Fruit fly (Drosophila melanogaster) whole organism, adult: ENCODE measurements around the gene CG12672.

ENCODE experiments used
- CG33017 ChIP-seq: fragments of 200-800 bp; sonication (Bioruptor generic); optimal IDR thresholded peaks from 2 replicates; lab custom pipeline; 2018; ENCODE audit warnings: missing biosample characterization, mild to moderate bottlenecking, missing genetic modification characterization, moderate library complexity
- CG7101 ChIP-seq: fragments of 200-800 bp; sonication (Bioruptor generic); optimal IDR thresholded peaks from 2 replicates; lab custom pipeline; 2018; ENCODE audit warnings: missing biosample characterization, mild to moderate bottlenecking, missing genetic modification characterization, moderate library complexity
- Clk ChIP-seq: fragments of 200-800 bp; sonication (Bioruptor generic); optimal IDR thresholded peaks from 2 replicates; lab custom pipeline; 2017; ENCODE audit warnings: missing biosample characterization, missing genetic modification characterization
- Hr96 ChIP-seq: fragments of 200-800 bp; sonication (Bioruptor generic); optimal IDR thresholded peaks from 2 replicates; lab custom pipeline; 2016; ENCODE audit warnings: missing biosample characterization, missing genetic modification characterization
- tj ChIP-seq: fragments of 200-800 bp; sonication (Bioruptor generic); optimal IDR thresholded peaks from 3 replicates; lab custom pipeline; 2017; ENCODE audit warnings: missing biosample characterization, mild to moderate bottlenecking, missing genetic modification characterization, moderate library complexity

- no peak for TF ChIP-seq Clk (GFP tag; lab: Kevin White, UChicago)
- no peak for TF ChIP-seq CG33017
- TF ChIP-seq CG7101 (tag; lab: Kevin White, UChicago): no peak
- no peak for TF ChIP-seq tj
- no peak for TF ChIP-seq Hr96 (GFP tag; lab: Kevin White, UChicago)
Observed at dm6 chrX:18043691-18044090, 36.3 kb upstream of the CG12672 start, which contains the start of gene CG15373.
